Worm (Caenorhabditis elegans) whole organism, L2 larva: ENCODE results near the gene lron-5.

Experiments
- elt-3 ChIP-seq: sonication (generic microtip); optimal IDR thresholded peaks from 2 replicates; lab custom pipeline; 2017; ENCODE audit warnings: missing biosample characterization, missing genetic modification characterization
- lin-13 ChIP-seq: fragments of 150-350 bp; optimal IDR thresholded peaks from 2 replicates; lab custom pipeline; 2014; ENCODE audit warnings: missing biosample characterization, missing genetic modification reagents, missing genetic modification characterization
- ztf-4 ChIP-seq: fragments of 150-350 bp; optimal IDR thresholded peaks from 2 replicates; lab custom pipeline; 2014; ENCODE audit warnings: missing biosample characterization, missing genetic modification characterization

DNA sequence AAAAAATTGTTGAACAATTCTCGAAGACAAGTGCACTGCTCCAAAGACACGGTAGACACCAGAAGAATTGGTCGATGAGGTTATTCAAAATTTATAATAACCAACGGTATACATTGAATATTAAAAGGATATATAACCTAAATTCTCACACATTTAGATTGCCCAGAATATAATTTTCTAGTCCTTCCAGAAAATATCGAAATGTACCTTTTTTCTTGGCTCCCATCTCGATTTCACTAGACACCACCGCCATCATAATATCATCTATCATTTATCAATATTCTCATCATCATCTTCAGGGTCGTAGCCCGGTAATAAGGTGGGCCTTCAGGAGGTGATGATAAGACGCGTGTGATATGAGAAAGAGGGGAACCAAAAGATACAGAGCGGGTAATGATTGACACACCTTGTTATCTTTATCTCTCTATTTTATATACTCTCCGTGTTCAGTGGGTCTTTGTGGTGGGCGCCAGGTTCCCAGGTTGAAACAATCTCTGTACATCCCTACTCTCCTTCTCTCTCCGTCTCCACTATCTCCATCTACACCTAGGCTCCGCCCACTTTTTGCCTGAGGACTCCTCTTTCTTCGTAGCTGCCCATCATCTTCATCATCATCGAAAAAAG lies 22.6 kb upstream of the lron-5 start, which contains the start of gene mab-21:
- TF ChIP-seq ztf-4 (tag; lab: Kevin White, UChicago): no peak
- no peak for TF ChIP-seq elt-3 (tag; lab: Kevin White, UChicago)
- TF ChIP-seq lin-13 (GFP tag; lab: Kevin White, UChicago): no peak
